Worm (Caenorhabditis elegans): Measurements from ENCODE around the gene F09C6.11.

- TF ChIP-seq ztf-11 (tag; optimal IDR thresholded peaks at IDR 0.05) (no peak), elt-3 (tag; optimal IDR thresholded peaks at IDR 0.05) (no peak), ama-1 (optimal IDR thresholded peaks at IDR 0.05) (no peak), ceh-82 (tag; optimal IDR thresholded peaks at IDR 0.05) (no peak), lin-39 (tag; optimal IDR thresholded peaks at IDR 0.05) (no peak), ceh-16 (tag; optimal IDR thresholded peaks at IDR 0.05) (no peak), unc-39 (tag; optimal IDR thresholded peaks at IDR 0.05) (no peak), pqm-1 (tag; optimal IDR thresholded peaks at IDR 0.05) (no peak), ZK546.5 (tag; optimal IDR thresholded peaks at IDR 0.05) (no peak), nfya-1 (tag; optimal IDR thresholded peaks at IDR 0.05; ENCODE audit: insufficient read depth) (no peak), lsy-12 (tag; optimal IDR thresholded peaks at IDR 0.05) (no peak), sea-2 (GFP tag; optimal IDR thresholded peaks at IDR 0.05) (no peak)
Measured at ce11 chrV:16853956-16854683, 28.0 kb downstream of the F09C6.11 start, which contains the start of the genes clec-35 and clec-27.
